Fruit fly (Drosophila melanogaster) whole organism, embryonic: Measurements from ENCODE around the gene CG43089.

Experiments
- Aef1 ChIP-seq: fragments of 200-800 bp; sonication (Bioruptor generic); IDR thresholded peaks from 3 replicates; pipeline ENCODE4 v1.3.6; 2022; ENCODE audit warnings: missing biosample characterization, missing genetic modification characterization
- Bgb ChIP-seq: fragments of 200-800 bp; sonication (Bioruptor generic); IDR thresholded peaks from 2 replicates; pipeline ENCODE4 v1.3.6; 2022; ENCODE audit warnings: missing biosample characterization, missing genetic modification characterization; ENCODE audit not compliant: partially characterized antibody
- CG10209 ChIP-seq: fragments of 200-800 bp; sonication (Bioruptor generic); optimal IDR thresholded peaks from 3 replicates; lab custom pipeline; 2017; ENCODE audit warnings: missing biosample characterization, mild to moderate bottlenecking, missing genetic modification characterization, missing genetic modification reagents
- CG10959 ChIP-seq: fragments of 200-800 bp; sonication (Bioruptor generic); IDR thresholded peaks from 2 replicates; pipeline ENCODE4 v1.3.6; 2022; ENCODE audit warnings: missing biosample characterization, missing genetic modification characterization
- CG11093 ChIP-seq: fragments of 200-800 bp; sonication (Bioruptor generic); IDR thresholded peaks from 3 replicates; pipeline ENCODE4 v1.3.6; 2022; ENCODE audit warnings: missing biosample characterization, missing genetic modification characterization
- CG17802 ChIP-seq: fragments of 200-800 bp; sonication (Bioruptor generic); optimal IDR thresholded peaks from 2 replicates; lab custom pipeline; 2018; ENCODE audit warnings: missing biosample characterization, mild to moderate bottlenecking, missing genetic modification characterization, moderate library complexity
- CG17829 ChIP-seq: fragments of 200-800 bp; optimal IDR thresholded peaks from 2 replicates; lab custom pipeline; 2019; ENCODE audit warnings: missing biosample characterization, mild to moderate bottlenecking, missing genetic modification characterization, moderate library complexity
- CG18262 ChIP-seq: fragments of 200-800 bp; optimal IDR thresholded peaks from 3 replicates; lab custom pipeline; 2019; ENCODE audit warnings: missing biosample characterization, mild to moderate bottlenecking, missing genetic modification characterization, moderate library complexity
- CG2120 ChIP-seq: fragments of 200-800 bp; sonication (Bioruptor generic); optimal IDR thresholded peaks from 3 replicates; lab custom pipeline; 2016; ENCODE audit warnings: missing biosample characterization, missing genetic modification characterization
- CG2889 ChIP-seq: fragments of 200-800 bp; sonication (Bioruptor generic); IDR thresholded peaks from 3 replicates; pipeline ENCODE4 v1.3.6; 2022; ENCODE audit warnings: missing biosample characterization, missing genetic modification characterization
- CG31224 ChIP-seq: fragments of 200-800 bp; sonication (Bioruptor generic); IDR thresholded peaks from 2 replicates; pipeline ENCODE4 v1.3.6; 2022; ENCODE audit warnings: missing biosample characterization, missing genetic modification characterization
- CG3163 ChIP-seq: fragments of 200-800 bp; sonication (Bioruptor generic); optimal IDR thresholded peaks from 3 replicates; lab custom pipeline; 2016; ENCODE audit warnings: missing biosample characterization, missing genetic modification characterization
- CG32767 ChIP-seq: fragments of 200-800 bp; sonication (Bioruptor generic); IDR thresholded peaks from 2 replicates; pipeline ENCODE4 v1.3.6; 2022; ENCODE audit warnings: missing biosample characterization, missing genetic modification characterization
- CG32772 ChIP-seq: fragments of 200-800 bp; sonication (Bioruptor generic); IDR thresholded peaks from 2 replicates; pipeline ENCODE4 v1.3.6; 2022; ENCODE audit warnings: missing biosample characterization, missing genetic modification characterization
- CG5180 ChIP-seq: fragments of 200-800 bp; sonication (Bioruptor generic); optimal IDR thresholded peaks from 3 replicates; lab custom pipeline; 2017; ENCODE audit warnings: missing biosample characterization, missing genetic modification characterization, mild to moderate bottlenecking, moderate library complexity, missing genetic modification reagents
- CG6765 ChIP-seq: fragments of 200-800 bp; sonication (Bioruptor generic); optimal IDR thresholded peaks from 3 replicates; lab custom pipeline; 2017; ENCODE audit warnings: missing biosample characterization, mild to moderate bottlenecking, missing genetic modification characterization
- CG7928 ChIP-seq: fragments of 200-800 bp; sonication (Bioruptor generic); optimal IDR thresholded peaks from 2 replicates; lab custom pipeline; 2017; ENCODE audit warnings: missing biosample characterization, mild to moderate bottlenecking, missing genetic modification characterization
- CG8388 ChIP-seq: fragments of 200-800 bp; sonication (Bioruptor generic); optimal IDR thresholded peaks from 2 replicates; lab custom pipeline; 2019; ENCODE audit warnings: missing biosample characterization, mild to moderate bottlenecking, missing genetic modification characterization, moderate library complexity
- CG8924 ChIP-seq: fragments of 200-800 bp; optimal IDR thresholded peaks from 3 replicates; lab custom pipeline; 2019; ENCODE audit warnings: missing biosample characterization, mild to moderate bottlenecking, missing genetic modification characterization, moderate library complexity
- Camta ChIP-seq: fragments of 200-800 bp; sonication (Bioruptor generic); optimal IDR thresholded peaks from 2 replicates; lab custom pipeline; 2016; ENCODE audit warnings: missing biosample characterization, missing genetic modification characterization
- D19A ChIP-seq: fragments of 200-800 bp; optimal IDR thresholded peaks from 3 replicates; lab custom pipeline; 2019; ENCODE audit warnings: missing biosample characterization, mild to moderate bottlenecking, missing genetic modification characterization, moderate library complexity
- Dbx ChIP-seq: fragments of 200-800 bp; sonication (Bioruptor generic); IDR thresholded peaks from 3 replicates; pipeline ENCODE4 v1.3.6; 2022; ENCODE audit warnings: missing biosample characterization, missing genetic modification characterization
- Gug ChIP-seq: fragments of 200-800 bp; sonication (Bioruptor generic); IDR thresholded peaks from 4 replicates; pipeline ENCODE4 v1.3.6; 2022; ENCODE audit warnings: missing biosample characterization, missing genetic modification characterization
- Hmr ChIP-seq: fragments of 200-800 bp; sonication (Bioruptor generic); optimal IDR thresholded peaks from 3 replicates; lab custom pipeline; 2017; ENCODE audit warnings: mild to moderate bottlenecking, missing biosample characterization, missing genetic modification reagents, missing genetic modification characterization
- MBD-R2 ChIP-seq: fragments of 200-800 bp; sonication (Bioruptor generic); IDR thresholded peaks from 2 replicates; pipeline ENCODE4 v1.3.6; 2022; ENCODE audit warnings: missing biosample characterization, missing genetic modification characterization
- Med ChIP-seq: fragments of 200-800 bp; sonication (Bioruptor generic); peaks from one replicate; lab custom pipeline; 2016; ENCODE audit warnings: missing biosample characterization, missing genetic modification characterization, mild to moderate bottlenecking, inconsistent platforms, moderate library complexity
- NK7.1 ChIP-seq: fragments of 200-800 bp; sonication (Bioruptor generic); optimal IDR thresholded peaks from 3 replicates; lab custom pipeline; 2016; ENCODE audit warnings: missing biosample characterization, missing genetic modification characterization
- NfI ChIP-seq: fragments of 200-800 bp; sonication (Bioruptor generic); optimal IDR thresholded peaks from 3 replicates; lab custom pipeline; 2018; ENCODE audit warnings: missing biosample characterization, mild to moderate bottlenecking, missing genetic modification characterization, moderate library complexity
- Sox102F ChIP-seq: fragments of 200-800 bp; sonication (Bioruptor generic); optimal IDR thresholded peaks from 2 replicates; lab custom pipeline; 2018; ENCODE audit warnings: missing biosample characterization, mild to moderate bottlenecking, missing genetic modification characterization, moderate library complexity
- Trl ChIP-seq, 3 experiments: fragments of >200 bp in 2 of 3; fragments of 200-800 bp in 1 of 3; sonication (Bioruptor generic) in 1 of 3; optimal IDR thresholded peaks; 2 replicates in 1 of 3; 3 replicates in 2 of 3; lab custom pipeline; 2016 to 2017; ENCODE audit warnings: missing biosample characterization in 1 of 3, missing genetic modification characterization in 1 of 3
- Xbp1 ChIP-seq: fragments of 200-800 bp; sonication (Bioruptor generic); optimal IDR thresholded peaks from 3 replicates; lab custom pipeline; 2016; ENCODE audit warnings: missing biosample characterization, mild to moderate bottlenecking, missing genetic modification characterization
- al ChIP-seq: fragments of 200-800 bp; sonication (Bioruptor generic); IDR thresholded peaks from 2 replicates; pipeline ENCODE4 v1.3.6; 2022; ENCODE audit warnings: missing biosample characterization, missing genetic modification characterization
- amos ChIP-seq: fragments of 200-800 bp; sonication (Bioruptor generic); IDR thresholded peaks from 2 replicates; pipeline ENCODE4 v1.3.6; 2022; ENCODE audit warnings: missing biosample characterization, missing genetic modification characterization; ENCODE audit not compliant: partially characterized antibody
- ap ChIP-seq: fragments of 200-800 bp; sonication (Bioruptor generic); IDR thresholded peaks from 2 replicates; pipeline ENCODE4 v1.3.6; 2022; ENCODE audit warnings: missing biosample characterization, missing genetic modification characterization
- az2 ChIP-seq: fragments of 200-800 bp; sonication (Bioruptor generic); optimal IDR thresholded peaks from 3 replicates; lab custom pipeline; 2016; ENCODE audit warnings: missing biosample characterization, missing genetic modification characterization
- disco-r ChIP-seq: fragments of 200-800 bp; sonication (Bioruptor generic); optimal IDR thresholded peaks from 2 replicates; lab custom pipeline; 2016; ENCODE audit warnings: missing biosample characterization, missing genetic modification characterization
- gsb ChIP-seq: fragments of 200-800 bp; sonication (Bioruptor generic); IDR thresholded peaks from 2 replicates; pipeline ENCODE4 v1.3.6; 2022; ENCODE audit warnings: missing biosample characterization, missing genetic modification characterization
- nau ChIP-seq: fragments of 200-800 bp; sonication (Bioruptor generic); optimal IDR thresholded peaks from 3 replicates; lab custom pipeline; 2017; ENCODE audit warnings: missing biosample characterization, mild to moderate bottlenecking, missing genetic modification characterization, missing genetic modification reagents
- oc ChIP-seq: fragments of 200-800 bp; sonication (Bioruptor generic); optimal IDR thresholded peaks from 2 replicates; lab custom pipeline; 2018; ENCODE audit warnings: missing biosample characterization, mild to moderate bottlenecking, missing genetic modification characterization, moderate library complexity
- onecut ChIP-seq: fragments of 200-800 bp; sonication (Bioruptor generic); IDR thresholded peaks from 2 replicates; pipeline ENCODE4 v1.3.6; 2022; ENCODE audit warnings: missing biosample characterization, missing genetic modification characterization
- pan ChIP-seq, 4 experiments: fragments of >200 bp in 3 of 4; fragments of 200-800 bp in 1 of 4; sonication (Bioruptor generic) in 1 of 4; optimal IDR thresholded peaks in 3 of 4; IDR thresholded peaks in 1 of 4; 2 replicates each; pipeline versions ENCODE4 v1.3.6 to Lab custom; 2017 to 2022; ENCODE audit warnings: missing biosample characterization in 2 of 4, missing genetic modification characterization in 2 of 4, mixed read lengths in 1 of 4
- phol ChIP-seq: fragments of 200-800 bp; sonication (Bioruptor generic); optimal IDR thresholded peaks from 3 replicates; lab custom pipeline; 2018; ENCODE audit warnings: missing biosample characterization, mild to moderate bottlenecking, missing genetic modification characterization, moderate library complexity
- pita ChIP-seq: fragments of 200-800 bp; sonication (Bioruptor generic); optimal IDR thresholded peaks from 2 replicates; lab custom pipeline; 2017; ENCODE audit warnings: missing biosample characterization, mild to moderate bottlenecking, missing genetic modification characterization
- sob ChIP-seq: fragments of 200-800 bp; sonication (Bioruptor generic); IDR thresholded peaks from 2 replicates; pipeline ENCODE4 v1.3.6; 2022; ENCODE audit warnings: missing biosample characterization, missing genetic modification characterization
- sr ChIP-seq: fragments of 200-800 bp; sonication (Bioruptor generic); IDR thresholded peaks from 3 replicates; pipeline ENCODE4 v1.3.6; 2022; ENCODE audit warnings: missing biosample characterization, missing genetic modification characterization
- tin ChIP-seq: fragments of 200-800 bp; sonication (Bioruptor generic); optimal IDR thresholded peaks from 3 replicates; lab custom pipeline; 2016; ENCODE audit warnings: missing biosample characterization, missing genetic modification characterization
- tll ChIP-seq, 2 experiments: fragments of 200-800 bp in 1 of 2; fragments of >200 bp in 1 of 2; sonication (Bioruptor generic) in 1 of 2; optimal IDR thresholded peaks; 2 replicates each; lab custom pipeline; 2017 to 2019; ENCODE audit warnings: missing biosample characterization in 2 of 2, missing genetic modification characterization in 2 of 2, mild to moderate bottlenecking in 1 of 2, moderate library complexity in 1 of 2
- tna ChIP-seq: fragments of 200-800 bp; sonication (Bioruptor generic); IDR thresholded peaks from 2 replicates; pipeline ENCODE4 v1.3.6; 2022; ENCODE audit warnings: missing biosample characterization, missing genetic modification characterization; ENCODE audit not compliant: partially characterized antibody
- trem ChIP-seq: fragments of 200-800 bp; optimal IDR thresholded peaks from 3 replicates; lab custom pipeline; 2019; ENCODE audit warnings: missing biosample characterization, mild to moderate bottlenecking, missing genetic modification characterization, moderate library complexity

The CG43089 gene

dm6 chr3L:3760395-3760997 lies 46.7 kb downstream of the CG43089 start (continued):
- TF ChIP-seq az2, result no peak
- peak; percentile 39 for TF ChIP-seq Hmr (GFP tag; lab: Kevin White, UChicago)
- no peak for TF ChIP-seq CG18262 (tag; lab: Kevin White, UChicago)
- TF ChIP-seq Dbx (GFP tag; lab: Robert Waterston, UW), result peak; percentile 70
- peak; percentile 48; the same call in 1 of the 2 replicates for TF ChIP-seq al (GFP tag; lab: Robert Waterston, UW)
- no peak for TF ChIP-seq oc (tag; lab: Kevin White, UChicago)
- TF ChIP-seq ap (GFP tag; lab: Robert Waterston, UW), result 0 out of 2 replicates have a peak, but pooled peaks have one; percentile 4
- no peak for TF ChIP-seq NK7.1 (GFP tag; lab: Kevin White, UChicago)
- no peak for TF ChIP-seq CG8388 (GFP tag; lab: Kevin White, UChicago)
- peak; percentile 13 for TF ChIP-seq CG8924 (tag; lab: Kevin White, UChicago)
- TF ChIP-seq CG6765 (GFP tag; lab: Kevin White, UChicago), result no peak
- TF ChIP-seq Camta (GFP tag; lab: Kevin White, UChicago), result peak; percentile 28
- TF ChIP-seq tin (GFP tag; lab: Kevin White, UChicago), result peak; percentile 15
- peak; percentile 79 for TF ChIP-seq D19A (tag; lab: Kevin White, UChicago)
- TF ChIP-seq nau, result peak; percentile 80
- peak; percentile 75 for TF ChIP-seq CG2120
- TF ChIP-seq CG11093 (GFP tag; lab: Robert Waterston, UW), result no peak
- no peak for TF ChIP-seq pan (optimal IDR thresholded peaks at IDR 0.05; lab: Kevin White, UChicago)
- peak in 1 of 2 experiments; percentile 65 for TF ChIP-seq pan (GFP tag; optimal IDR thresholded peaks at IDR 0.05 in 1 of 2, IDR thresholded peaks at IDR 0.05 in 1 of 2)
- TF ChIP-seq Aef1, result peak; percentile 59; the same call in 2 of the 3 replicates
- TF ChIP-seq Bgb, result no peak
- TF ChIP-seq CG32767 (GFP tag; lab: Robert Waterston, UW), result 0 out of 2 replicates have a peak, but pooled peaks have one; percentile 29
- 0 out of 2 replicates have a peak, but pooled peaks have one; percentile 13 for TF ChIP-seq CG31224 (GFP tag; lab: Robert Waterston, UW)
- TF ChIP-seq disco-r (GFP tag; lab: Kevin White, UChicago), result peak; percentile 14
- 0 out of 3 replicates have a peak, but pooled peaks have one; percentile 16 for TF ChIP-seq CG2889 (GFP tag; lab: Robert Waterston, UW)
- TF ChIP-seq Gug (GFP tag; lab: Robert Waterston, UW), result peak; percentile 25; the same call in 1 of the 4 replicates
- peak; percentile 35 for TF ChIP-seq Sox102F (GFP tag; lab: Kevin White, UChicago)
- TF ChIP-seq pita (GFP tag; lab: Kevin White, UChicago), result no peak
- no peak for TF ChIP-seq CG7928

- TF ChIP-seq CG10959 (GFP tag; lab: Robert Waterston, UW) (no peak), Trl (optimal IDR thresholded peaks at IDR 0.05; lab: Kevin White, UChicago) (peak; percentile 41 to 69), Trl (GFP tag; optimal IDR thresholded peaks at IDR 0.05; lab: Kevin White, UChicago) (no peak), CG3163 (GFP tag; lab: Kevin White, UChicago) (peak; percentile 42), sr (GFP tag; lab: Robert Waterston, UW) (0 out of 3 replicates have a peak, but pooled peaks have one; percentile 2), CG32772 (GFP tag; lab: Robert Waterston, UW) (peak; percentile 32; the same call in 1 of the 2 replicates), NfI (no peak), CG5180 (GFP tag; lab: Kevin White, UChicago) (no peak), amos (0 out of 2 replicates have a peak, but pooled peaks have one; percentile 4), onecut (GFP tag; lab: Robert Waterston, UW) (no peak), tll (GFP tag; optimal IDR thresholded peaks at IDR 0.05; lab: Kevin White, UChicago) (no peak), sob (no peak), phol (no peak), CG10209 (GFP tag; lab: Kevin White, UChicago) (no peak), CG17829 (tag; lab: Kevin White, UChicago) (no peak), tna (GFP tag; lab: Robert Waterston, UW) (no peak), Med (GFP tag; lab: Kevin White, UChicago) (peak; percentile 71), trem (tag; lab: Kevin White, UChicago) (no peak), Xbp1 (GFP tag; lab: Kevin White, UChicago) (no peak), CG17802 (tag; lab: Kevin White, UChicago) (no peak), MBD-R2 (GFP tag; lab: Robert Waterston, UW) (no peak), gsb (no peak)
These were observed 49.5 kb downstream of the CG43089 start for dm6 chr3L:3763335-3763734.
